Fruit fly (Drosophila melanogaster) whole organism, embryonic: ENCODE data around the gene AhcyL1.

ENCODE experiments used
- CG10147 ChIP-seq: fragments of 200-800 bp; sonication (Bioruptor generic); optimal IDR thresholded peaks from 2 replicates; lab custom pipeline; 2019; ENCODE audit warnings: missing biosample characterization, mild to moderate bottlenecking, missing genetic modification characterization, moderate library complexity
- CG10274 ChIP-seq: fragments of 200-800 bp; sonication (Bioruptor generic); optimal IDR thresholded peaks from 3 replicates; lab custom pipeline; 2017; ENCODE audit warnings: missing biosample characterization, mild to moderate bottlenecking, missing genetic modification characterization
- CG13296 ChIP-seq: fragments of 200-800 bp; sonication (Bioruptor generic); optimal IDR thresholded peaks from 3 replicates; lab custom pipeline; 2018; ENCODE audit warnings: missing biosample characterization, mild to moderate bottlenecking, missing genetic modification characterization
- CG15601 ChIP-seq: fragments of 200-800 bp; sonication (Bioruptor generic); optimal IDR thresholded peaks from 3 replicates; lab custom pipeline; 2019; ENCODE audit warnings: missing biosample characterization, mild to moderate bottlenecking, missing genetic modification characterization, moderate library complexity
- CG1603 ChIP-seq: fragments of 200-800 bp; sonication (Bioruptor generic); optimal IDR thresholded peaks from 2 replicates; lab custom pipeline; 2019; ENCODE audit warnings: missing biosample characterization, mild to moderate bottlenecking, missing genetic modification characterization, moderate library complexity
- CG1647 ChIP-seq: fragments of 200-800 bp; sonication (Bioruptor generic); optimal IDR thresholded peaks from 3 replicates; lab custom pipeline; 2016; ENCODE audit warnings: missing biosample characterization, missing genetic modification characterization
- CG17361 ChIP-seq: fragments of 200-800 bp; sonication (Bioruptor generic); IDR thresholded peaks from 3 replicates; pipeline ENCODE4 v1.3.6; 2022; ENCODE audit warnings: missing biosample characterization, missing genetic modification characterization
- CG17912 ChIP-seq: fragments of 200-800 bp; sonication (Bioruptor generic); optimal IDR thresholded peaks from 2 replicates; lab custom pipeline; 2018; ENCODE audit warnings: missing biosample characterization, mild to moderate bottlenecking, missing genetic modification characterization
- CG31441 ChIP-seq: fragments of 200-800 bp; sonication (Bioruptor generic); IDR thresholded peaks from 2 replicates; pipeline ENCODE4 v1.3.6; 2022; ENCODE audit warnings: missing biosample characterization, missing genetic modification characterization
- CG33213 ChIP-seq: fragments of 200-800 bp; sonication (Bioruptor generic); optimal IDR thresholded peaks from 3 replicates; lab custom pipeline; 2016; ENCODE audit warnings: missing biosample characterization, missing genetic modification characterization
- CG4617 ChIP-seq: fragments of 200-800 bp; sonication (Bioruptor generic); optimal IDR thresholded peaks from 3 replicates; lab custom pipeline; 2016; ENCODE audit warnings: missing biosample characterization, missing genetic modification characterization, borderline replicate concordance
- CG4707 ChIP-seq: fragments of 200-800 bp; sonication (Bioruptor generic); optimal IDR thresholded peaks from 2 replicates; lab custom pipeline; 2018; ENCODE audit warnings: missing biosample characterization, mild to moderate bottlenecking, missing genetic modification characterization, moderate library complexity
- CG4820 ChIP-seq: fragments of 200-800 bp; sonication (Bioruptor generic); optimal IDR thresholded peaks from 3 replicates; lab custom pipeline; 2016; ENCODE audit warnings: missing biosample characterization, missing genetic modification characterization
- CG6683 ChIP-seq: fragments of 200-800 bp; sonication (Bioruptor generic); optimal IDR thresholded peaks from 2 replicates; lab custom pipeline; 2017; ENCODE audit warnings: missing biosample characterization, mild to moderate bottlenecking, missing genetic modification characterization, missing genetic modification reagents
- CG6854 ChIP-seq: fragments of 200-800 bp; sonication (Bioruptor generic); optimal IDR thresholded peaks from 3 replicates; lab custom pipeline; 2017; ENCODE audit warnings: missing biosample characterization, mild to moderate bottlenecking, missing genetic modification characterization
- Elba2 ChIP-seq: fragments of 200-800 bp; sonication (Bioruptor generic); optimal IDR thresholded peaks from 3 replicates; lab custom pipeline; 2016; ENCODE audit warnings: missing biosample characterization, missing genetic modification characterization
- Fer1 ChIP-seq: fragments of 200-800 bp; sonication (Bioruptor generic); optimal IDR thresholded peaks from 2 replicates; lab custom pipeline; 2017; ENCODE audit warnings: missing biosample characterization, mild to moderate bottlenecking, missing genetic modification characterization
- Fer2 ChIP-seq: fragments of 200-800 bp; sonication (Bioruptor generic); optimal IDR thresholded peaks from 2 replicates; lab custom pipeline; 2018; ENCODE audit warnings: missing biosample characterization, mild to moderate bottlenecking, missing genetic modification characterization, moderate library complexity
- HLHmδ ChIP-seq: fragments of 200-800 bp; sonication (Bioruptor generic); optimal IDR thresholded peaks from 2 replicates; lab custom pipeline; 2018; ENCODE audit warnings: missing biosample characterization, mild to moderate bottlenecking, missing genetic modification characterization, moderate library complexity
- Hsf ChIP-seq: fragments of 200-800 bp; sonication (Bioruptor generic); optimal IDR thresholded peaks from 3 replicates; lab custom pipeline; 2016; ENCODE audit warnings: missing biosample characterization, missing genetic modification characterization
- NFAT ChIP-seq: fragments of 200-800 bp; sonication (Bioruptor generic); IDR thresholded peaks from 2 replicates; pipeline ENCODE4 v1.3.6; 2022; ENCODE audit warnings: missing biosample characterization, missing genetic modification characterization
- Nf-YC ChIP-seq: fragments of 200-800 bp; optimal IDR thresholded peaks from 3 replicates; lab custom pipeline; 2019; ENCODE audit warnings: missing biosample characterization, mild to moderate bottlenecking, missing genetic modification characterization, moderate library complexity
- PHDP ChIP-seq: fragments of 200-800 bp; sonication (Bioruptor generic); optimal IDR thresholded peaks from 3 replicates; lab custom pipeline; 2018; ENCODE audit warnings: missing biosample characterization, mild to moderate bottlenecking, missing genetic modification characterization, moderate library complexity
- Pdp1 ChIP-seq, 2 experiments: fragments of 200-800 bp; sonication (Bioruptor generic); optimal IDR thresholded peaks; 3 replicates each; lab custom pipeline; 2016; ENCODE audit warnings: missing biosample characterization in 2 of 2, missing genetic modification characterization in 2 of 2, mild to moderate bottlenecking in 1 of 2, moderate library complexity in 1 of 2
- Side ChIP-seq: fragments of 200-800 bp; sonication (Bioruptor generic); optimal IDR thresholded peaks from 2 replicates; lab custom pipeline; 2016; ENCODE audit warnings: missing biosample characterization, missing genetic modification characterization
- Sox100B ChIP-seq: fragments of 200-800 bp; sonication (Bioruptor generic); optimal IDR thresholded peaks from 3 replicates; lab custom pipeline; 2018; ENCODE audit warnings: missing biosample characterization, mild to moderate bottlenecking, missing genetic modification characterization
- Vsx1 ChIP-seq: fragments of 200-800 bp; sonication (Bioruptor generic); optimal IDR thresholded peaks from 2 replicates; lab custom pipeline; 2017; ENCODE audit warnings: missing biosample characterization, mild to moderate bottlenecking, missing genetic modification characterization, missing genetic modification reagents
- bcd ChIP-seq: fragments of 200-800 bp; sonication (Bioruptor generic); optimal IDR thresholded peaks from 2 replicates; lab custom pipeline; 2017; ENCODE audit warnings: missing biosample characterization, mild to moderate bottlenecking, missing genetic modification characterization
- ci ChIP-seq: fragments of 200-800 bp; sonication (Bioruptor generic); IDR thresholded peaks from 3 replicates; pipeline ENCODE4 v1.3.6; 2022; ENCODE audit warnings: missing biosample characterization, missing genetic modification characterization
- dmrt99B ChIP-seq: fragments of 200-800 bp; sonication (Bioruptor generic); optimal IDR thresholded peaks from 2 replicates; lab custom pipeline; 2018; ENCODE audit warnings: missing biosample characterization, mild to moderate bottlenecking, missing genetic modification characterization, moderate library complexity
- emc ChIP-seq: fragments of 200-800 bp; sonication (Bioruptor generic); optimal IDR thresholded peaks from 2 replicates; lab custom pipeline; 2016; ENCODE audit warnings: missing biosample characterization, missing genetic modification characterization
- exex ChIP-seq: fragments of 200-800 bp; sonication (Bioruptor generic); optimal IDR thresholded peaks from 4 replicates; lab custom pipeline; 2018; ENCODE audit warnings: missing biosample characterization, mild to moderate bottlenecking, missing genetic modification characterization, moderate library complexity
- fd96Cb ChIP-seq: fragments of 200-800 bp; sonication (Bioruptor generic); optimal IDR thresholded peaks from 2 replicates; lab custom pipeline; 2018; ENCODE audit warnings: missing biosample characterization, mild to moderate bottlenecking, missing genetic modification characterization, moderate library complexity
- gem ChIP-seq: fragments of 200-800 bp; sonication (Bioruptor generic); optimal IDR thresholded peaks from 2 replicates; lab custom pipeline; 2019; ENCODE audit warnings: missing biosample characterization, mild to moderate bottlenecking, missing genetic modification characterization, moderate library complexity
- gsb-n ChIP-seq: fragments of 200-800 bp; sonication (Bioruptor generic); optimal IDR thresholded peaks from 3 replicates; lab custom pipeline; 2018; ENCODE audit warnings: missing biosample characterization, mild to moderate bottlenecking, missing genetic modification characterization
- jing ChIP-seq: fragments of 200-800 bp; sonication (Bioruptor generic); optimal IDR thresholded peaks from 2 replicates; lab custom pipeline; 2018; ENCODE audit warnings: missing biosample characterization, mild to moderate bottlenecking, missing genetic modification characterization
- knrl ChIP-seq: fragments of 200-800 bp; sonication (Bioruptor generic); IDR thresholded peaks from 3 replicates; pipeline ENCODE4 v1.3.6; 2022; ENCODE audit warnings: missing biosample characterization, missing genetic modification characterization; ENCODE audit not compliant: partially characterized antibody
- lab ChIP-seq: fragments of 200-800 bp; sonication (Bioruptor generic); optimal IDR thresholded peaks from 3 replicates; lab custom pipeline; 2017; ENCODE audit warnings: missing biosample characterization, missing genetic modification characterization, mild to moderate bottlenecking, moderate library complexity, missing genetic modification reagents
- pan ChIP-seq, 4 experiments: fragments of >200 bp in 3 of 4; fragments of 200-800 bp in 1 of 4; sonication (Bioruptor generic) in 1 of 4; optimal IDR thresholded peaks in 3 of 4; IDR thresholded peaks in 1 of 4; 2 replicates each; pipeline versions ENCODE4 v1.3.6 to Lab custom; 2017 to 2022; ENCODE audit warnings: missing biosample characterization in 2 of 4, missing genetic modification characterization in 2 of 4, mixed read lengths in 1 of 4
- phol ChIP-seq: fragments of 200-800 bp; sonication (Bioruptor generic); optimal IDR thresholded peaks from 3 replicates; lab custom pipeline; 2018; ENCODE audit warnings: missing biosample characterization, mild to moderate bottlenecking, missing genetic modification characterization, moderate library complexity
- pros ChIP-seq: fragments of 200-800 bp; sonication (Bioruptor generic); optimal IDR thresholded peaks from 3 replicates; lab custom pipeline; 2019; ENCODE audit warnings: missing biosample characterization, mild to moderate bottlenecking, missing genetic modification characterization, moderate library complexity
- rib ChIP-seq: fragments of 200-800 bp; sonication (Bioruptor generic); IDR thresholded peaks from 2 replicates; pipeline ENCODE4 v1.3.6; 2022; ENCODE audit warnings: missing biosample characterization, missing genetic modification characterization
- salm ChIP-seq: fragments of 200-800 bp; sonication (Bioruptor generic); optimal IDR thresholded peaks from 2 replicates; lab custom pipeline; 2018; ENCODE audit warnings: missing biosample characterization, mild to moderate bottlenecking, missing genetic modification characterization
- schlank ChIP-seq: fragments of 200-800 bp; sonication (Bioruptor generic); optimal IDR thresholded peaks from 2 replicates; lab custom pipeline; 2018; ENCODE audit warnings: missing biosample characterization, mild to moderate bottlenecking, missing genetic modification characterization
- slbo ChIP-seq: fragments of 200-800 bp; sonication (Bioruptor generic); IDR thresholded peaks from 2 replicates; pipeline ENCODE4 v1.3.6; 2022; ENCODE audit warnings: missing biosample characterization, missing genetic modification characterization
- sr ChIP-seq: fragments of 200-800 bp; sonication (Bioruptor generic); IDR thresholded peaks from 3 replicates; pipeline ENCODE4 v1.3.6; 2022; ENCODE audit warnings: missing biosample characterization, missing genetic modification characterization
- sug ChIP-seq: fragments of 200-800 bp; optimal IDR thresholded peaks from 2 replicates; lab custom pipeline; 2019; ENCODE audit warnings: missing biosample characterization, mild to moderate bottlenecking, missing genetic modification characterization, moderate library complexity
- tap ChIP-seq: fragments of 200-800 bp; optimal IDR thresholded peaks from 3 replicates; lab custom pipeline; 2019; ENCODE audit warnings: missing biosample characterization, mild to moderate bottlenecking, missing genetic modification characterization, moderate library complexity

Gene AhcyL1

dm6 chr3L:2799110-2799618 lies 27.0 kb upstream of the AhcyL1 start (continued):
- peak; percentile 53 for TF ChIP-seq CG10147 (GFP tag; lab: Kevin White, UChicago)
- TF ChIP-seq CG4820 (GFP tag; lab: Kevin White, UChicago): peak; percentile 53
- TF ChIP-seq CG4707 (GFP tag; lab: Kevin White, UChicago): peak; percentile 71
- TF ChIP-seq CG4617: no peak
- TF ChIP-seq CG31441 (GFP tag; lab: Robert Waterston, UW): 0 out of 2 replicates have a peak, but pooled peaks have one; percentile 13
- peak; percentile 86 for TF ChIP-seq CG17912 (GFP tag; lab: Kevin White, UChicago)
- TF ChIP-seq fd96Cb (tag; lab: Kevin White, UChicago): peak; percentile 53
- TF ChIP-seq knrl (GFP tag; lab: Robert Waterston, UW): no peak
- peak; percentile 2 for TF ChIP-seq CG1647 (GFP tag; lab: Kevin White, UChicago)
- no peak for TF ChIP-seq CG33213 (GFP tag; lab: Kevin White, UChicago)
- peak in 1 of 2 experiments; percentile 83 for TF ChIP-seq Pdp1 (GFP tag; optimal IDR thresholded peaks at IDR 0.05; lab: Kevin White, UChicago)
- TF ChIP-seq CG1603 (tag; lab: Kevin White, UChicago): peak; percentile 45
- peak; percentile 2; the same call in 1 of the 3 replicates for TF ChIP-seq sr
- peak; percentile 48 for TF ChIP-seq bcd (GFP tag; lab: Kevin White, UChicago)
- TF ChIP-seq sug: peak; percentile 89
- TF ChIP-seq CG17361 (GFP tag; lab: Robert Waterston, UW): peak; percentile 59; the same call in 2 of the 3 replicates
- TF ChIP-seq dmrt99B (tag; lab: Kevin White, UChicago): peak; percentile 71
- peak; percentile 70 for TF ChIP-seq phol
- TF ChIP-seq Fer1 (GFP tag; lab: Kevin White, UChicago): peak; percentile 62
- peak; percentile 75 for TF ChIP-seq lab
- TF ChIP-seq rib (GFP tag; lab: Robert Waterston, UW): 0 out of 2 replicates have a peak, but pooled peaks have one; percentile 29
- TF ChIP-seq CG13296 (GFP tag; lab: Kevin White, UChicago): peak; percentile 81
- TF ChIP-seq CG6854: peak; percentile 41
- TF ChIP-seq gem (tag; lab: Kevin White, UChicago): peak; percentile 71
- peak; percentile 43 for TF ChIP-seq Nf-YC
- peak; percentile 60 for TF ChIP-seq Sox100B (GFP tag; lab: Kevin White, UChicago)
- TF ChIP-seq slbo: peak; percentile 22; the same call in 1 of the 2 replicates
- TF ChIP-seq exex (tag; lab: Kevin White, UChicago): peak; percentile 84
- TF ChIP-seq HLHmδ: peak; percentile 26
- no peak for TF ChIP-seq pan (optimal IDR thresholded peaks at IDR 0.05; lab: Kevin White, UChicago)
- peak in 1 of 2 experiments; percentile 11 for TF ChIP-seq pan (GFP tag; optimal IDR thresholded peaks at IDR 0.05 in 1 of 2, IDR thresholded peaks at IDR 0.05 in 1 of 2)
- TF ChIP-seq emc (GFP tag; lab: Kevin White, UChicago): no peak
- TF ChIP-seq pros: peak; percentile 21
- TF ChIP-seq salm: peak; percentile 80
- peak; percentile 52 for TF ChIP-seq gsb-n
- peak; percentile 7 for TF ChIP-seq Side (GFP tag; lab: Kevin White, UChicago)
- peak; percentile 40 for TF ChIP-seq CG6683 (GFP tag; lab: Kevin White, UChicago)
- TF ChIP-seq Vsx1 (GFP tag; lab: Kevin White, UChicago): peak; percentile 64
- TF ChIP-seq Elba2 (GFP tag; lab: Kevin White, UChicago): no peak
- peak; percentile 32 for TF ChIP-seq schlank (tag; lab: Kevin White, UChicago)
- peak; percentile 77 for TF ChIP-seq ci (GFP tag; lab: Robert Waterston, UW)
- no peak for TF ChIP-seq jing (GFP tag; lab: Kevin White, UChicago)
- peak; percentile 83 for TF ChIP-seq CG10274 (GFP tag; lab: Kevin White, UChicago)
- TF ChIP-seq Hsf (GFP tag; lab: Kevin White, UChicago): no peak
- TF ChIP-seq NFAT (GFP tag; lab: Robert Waterston, UW): no peak
- peak; percentile 51 for TF ChIP-seq Fer2 (tag; lab: Kevin White, UChicago)
- peak; percentile 64 for TF ChIP-seq tap
- TF ChIP-seq PHDP (tag; lab: Kevin White, UChicago): peak; percentile 66
- TF ChIP-seq CG15601: peak; percentile 46
